Fruit fly (Drosophila melanogaster): ENCODE measurements around the gene Septin2.

The Septin2 gene

DNA sequence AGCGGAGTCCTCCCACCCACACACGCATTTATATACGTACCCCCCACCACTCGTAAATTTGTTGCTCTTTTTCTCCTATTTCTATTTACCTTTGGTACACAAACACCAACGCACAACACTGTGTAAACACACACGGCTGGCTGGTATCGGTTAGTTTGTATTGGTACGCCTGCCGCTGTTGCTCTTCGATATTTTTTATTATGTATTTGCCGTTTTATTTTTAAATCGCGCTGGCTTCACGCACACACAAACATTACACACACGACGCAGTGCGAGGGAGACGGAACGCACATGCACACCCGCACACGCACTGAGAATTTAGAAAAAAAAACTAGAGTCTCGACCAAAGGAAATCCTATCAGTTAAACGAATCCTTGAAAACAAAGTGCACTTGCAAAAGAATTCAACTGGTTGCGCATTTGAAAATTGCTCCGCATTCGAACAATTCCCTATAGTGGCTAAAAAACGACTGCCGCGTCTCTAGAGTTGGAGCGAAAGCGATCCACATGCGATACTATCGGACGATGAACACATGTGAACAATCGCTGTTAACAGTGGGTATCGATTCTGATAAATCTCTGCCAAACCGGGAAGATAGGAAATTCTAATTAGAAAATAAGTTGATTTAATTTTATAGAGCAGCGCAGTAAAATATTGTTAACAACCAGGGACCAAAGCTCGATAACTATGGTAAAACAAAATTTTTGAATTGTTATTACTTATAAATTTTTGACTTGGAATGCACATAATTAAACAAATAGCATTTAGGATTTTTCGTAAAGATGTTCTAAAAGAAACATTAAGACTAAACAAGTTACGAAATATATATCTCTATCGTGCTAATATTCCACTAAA is 37.3 kb downstream of the Septin2 start (continued):
- TF ChIP-seq Scr (GFP tag; IDR thresholded peaks at IDR 0.05; ENCODE audit: partially characterized antibody) (peak; percentile 95), NfI (GFP tag; optimal IDR thresholded peaks at IDR 0.05) (peak; percentile 74), trh (GFP tag; optimal IDR thresholded peaks at IDR 0.05) (no peak), CG4360 (GFP tag; IDR thresholded peaks at IDR 0.05) (no peak; the same call in 1 of the 2 replicates), ATbp (GFP tag; optimal IDR thresholded peaks at IDR 0.05) (peak; percentile 95), CG17568 (GFP tag; optimal IDR thresholded peaks at IDR 0.05) (peak; percentile 95), sc (optimal IDR thresholded peaks at IDR 0.05) (no peak), sc (GFP tag; optimal IDR thresholded peaks at IDR 0.05) (peak; percentile 57), tap (tag; optimal IDR thresholded peaks at IDR 0.05) (peak; percentile 75), B-H1 (GFP tag; IDR thresholded peaks at IDR 0.05) (peak; percentile 24; the same call in 1 of the 3 replicates), CG2199 (GFP tag; IDR thresholded peaks at IDR 0.05) (0 out of 3 replicates have a peak, but pooled peaks have one; percentile 7), fu2 (GFP tag; optimal IDR thresholded peaks at IDR 0.05) (peak; percentile 17), tx (GFP tag; optimal IDR thresholded peaks at IDR 0.05) (no peak), CG12236 (GFP tag; optimal IDR thresholded peaks at IDR 0.05) (peak; percentile 84), crp (GFP tag; optimal IDR thresholded peaks at IDR 0.05) (peak in 1 of 2 experiments; percentile 46), HLH4C (GFP tag; IDR thresholded peaks at IDR 0.05; ENCODE audit: partially characterized antibody) (peak; percentile 91), E2f1 (GFP tag; IDR thresholded peaks at IDR 0.05) (0 out of 2 replicates have a peak, but pooled peaks have one; percentile 5), Sry-δ (GFP tag; optimal IDR thresholded peaks at IDR 0.05) (peak; percentile 91), CG5953 (GFP tag; IDR thresholded peaks at IDR 0.05) (peak; percentile 57), CG8281 (tag; optimal IDR thresholded peaks at IDR 0.05) (peak; percentile 48), CG16779 (GFP tag; IDR thresholded peaks at IDR 0.05) (no peak), ara (GFP tag; IDR thresholded peaks at IDR 0.05) (peak; percentile 57; the same call in 1 of the 2 replicates), yki (optimal IDR thresholded peaks at IDR 0.05) (no peak), CG11398 (GFP tag; optimal IDR thresholded peaks at IDR 0.05) (peak; percentile 57), CG2129 (GFP tag; IDR thresholded peaks at IDR 0.05; ENCODE audit: partially characterized antibody) (peak; percentile 80), CG1792 (GFP tag; optimal IDR thresholded peaks at IDR 0.05) (peak; percentile 49), nerfin-1 (tag; optimal IDR thresholded peaks at IDR 0.05) (peak; percentile 75), CG2875 (GFP tag; optimal IDR thresholded peaks at IDR 0.05) (peak; percentile 90), dmrt11E (tag; optimal IDR thresholded peaks at IDR 0.05) (peak; percentile 46), nmo (GFP tag; optimal IDR thresholded peaks at IDR 0.05) (peak; percentile 15), CG10462 (GFP tag; optimal IDR thresholded peaks at IDR 0.05) (peak; percentile 30), E2f2 (GFP tag; IDR thresholded peaks at IDR 0.05) (peak; percentile 65), CG11247 (GFP tag; IDR thresholded peaks at IDR 0.05) (peak; percentile 9; the same call in 1 of the 2 replicates), CG7372 (GFP tag; IDR thresholded peaks at IDR 0.05) (no peak), abd-A (tag; optimal IDR thresholded peaks at IDR 0.05) (peak; percentile 69), HmgD (GFP tag; optimal IDR thresholded peaks at IDR 0.05) (peak; percentile 66), Dfd (GFP tag; optimal IDR thresholded peaks at IDR 0.05) (no peak), psq (GFP tag; optimal IDR thresholded peaks at IDR 0.05) (no peak), sqz (GFP tag; optimal IDR thresholded peaks at IDR 0.05) (peak; percentile 83), CG12659 (GFP tag; optimal IDR thresholded peaks at IDR 0.05) (peak; percentile 41), toy (GFP tag; IDR thresholded peaks at IDR 0.05) (no peak), Doc2 (GFP tag; IDR thresholded peaks at IDR 0.05) (no peak), CG34224 (GFP tag; IDR thresholded peaks at IDR 0.05; ENCODE audit: partially characterized antibody) (peak; percentile 90), bcd (GFP tag; optimal IDR thresholded peaks at IDR 0.05) (peak; percentile 47), hth (optimal IDR thresholded peaks at IDR 0.05) (no peak), ap (GFP tag; IDR thresholded peaks at IDR 0.05) (peak; percentile 29; the same call in 1 of the 2 replicates), MESR4 (GFP tag; optimal IDR thresholded peaks at IDR 0.05) (peak; percentile 54), CG15011 (GFP tag; optimal IDR thresholded peaks at IDR 0.05) (peak; percentile 81), nom (GFP tag; optimal IDR thresholded peaks at IDR 0.05) (peak; percentile 67)
